Worm (Caenorhabditis elegans) whole organism, young adult: ENCODE measurements around the gene fip-2.
A peak's percentile ranks its signal among the peaks of the same experiment; 100 is the strongest.

Source experiments
- B0035.1 ChIP-seq: sonication (generic microtip); optimal IDR thresholded peaks from 2 replicates; lab custom pipeline; 2016; ENCODE audit warnings: missing genetic modification characterization, mild to moderate bottlenecking, missing compliant biosample characterization, missing genotype, missing genetic modification reagents
- C06A6.2 ChIP-seq: fragments of 200-800 bp; sonication (Bioruptor generic); conservative IDR thresholded peaks from 2 replicates; pipeline ENCODE4 v1.3.6; 2022; ENCODE audit warnings: missing genetic modification characterization, missing compliant biosample characterization
- D2030.7 ChIP-seq: fragments of 200-800 bp; sonication (Bioruptor generic); IDR thresholded peaks from 2 replicates; pipeline ENCODE4 v1.3.6; 2022; ENCODE audit warnings: missing genetic modification reagents, missing genetic modification characterization, missing compliant biosample characterization
- F23B12.7 ChIP-seq: sonication (generic microtip); optimal IDR thresholded peaks from 2 replicates; lab custom pipeline; 2017; ENCODE audit warnings: missing genetic modification characterization, mild to moderate bottlenecking, missing compliant biosample characterization, antibody characterized with exemption, moderate library complexity; ENCODE audit not compliant: insufficient read depth
- F37B4.10 ChIP-seq: fragments of 200-800 bp; sonication (Bioruptor generic); IDR thresholded peaks from 2 replicates; pipeline ENCODE4 v1.3.6; 2022; ENCODE audit warnings: missing genetic modification characterization, missing compliant biosample characterization
- F52B5.7 ChIP-seq: sonication (generic microtip); optimal IDR thresholded peaks from 2 replicates; lab custom pipeline; 2016; ENCODE audit warnings: mild to moderate bottlenecking, missing genetic modification characterization, missing compliant biosample characterization
- F55B11.4 ChIP-seq: sonication (generic microtip); optimal IDR thresholded peaks from 2 replicates; lab custom pipeline; 2016; ENCODE audit warnings: missing compliant biosample characterization, missing genetic modification characterization, borderline replicate concordance; ENCODE audit not compliant: insufficient read depth
- F57A8.1 ChIP-seq: fragments of 200-800 bp; sonication (Bioruptor generic); optimal IDR thresholded peaks from 2 replicates; lab custom pipeline; 2018; ENCODE audit warnings: mild to moderate bottlenecking, missing genetic modification characterization, moderate library complexity, missing compliant biosample characterization
- Y53G8AR.9 ChIP-seq: fragments of 200-800 bp; sonication (Bioruptor generic); conservative IDR thresholded peaks from 2 replicates; pipeline ENCODE4 v1.3.6; 2022; ENCODE audit warnings: missing genetic modification reagents, missing genetic modification characterization, missing compliant biosample characterization
- Y67H2A.10 ChIP-seq: fragments of 200-800 bp; sonication (Bioruptor generic); conservative IDR thresholded peaks from 2 replicates; pipeline ENCODE4 v1.3.6; 2022; ENCODE audit warnings: missing genetic modification reagents, missing genetic modification characterization, missing compliant biosample characterization
- ZK185.1 ChIP-seq: sonication (generic microtip); optimal IDR thresholded peaks from 2 replicates; lab custom pipeline; 2016; ENCODE audit warnings: mild to moderate bottlenecking, missing genetic modification characterization, missing compliant biosample characterization; ENCODE audit not compliant: poor library complexity, severe bottlenecking
- atf-7 ChIP-seq: sonication (generic microtip); optimal IDR thresholded peaks from 2 replicates; lab custom pipeline; 2017; ENCODE audit warnings: mild to moderate bottlenecking, missing genetic modification characterization, missing compliant biosample characterization
- attf-5 ChIP-seq: fragments of 200-800 bp; sonication (Bioruptor generic); optimal IDR thresholded peaks from 2 replicates; lab custom pipeline; 2018; ENCODE audit warnings: mild to moderate bottlenecking, missing genetic modification characterization, missing compliant biosample characterization
- attf-6 ChIP-seq: fragments of 200-800 bp; sonication (Bioruptor generic); IDR thresholded peaks from 2 replicates; pipeline ENCODE4 v1.3.6; 2022; ENCODE audit warnings: missing genetic modification reagents, missing genetic modification characterization, missing compliant biosample characterization
- bed-1 ChIP-seq: fragments of 200-800 bp; sonication (Bioruptor generic); IDR thresholded peaks from 2 replicates; pipeline ENCODE4 v1.3.6; 2022; ENCODE audit warnings: missing genetic modification reagents, missing genetic modification characterization, missing compliant biosample characterization
- cebp-1 ChIP-seq, 2 experiments: fragments of 200-800 bp in 1 of 2; sonication (Bioruptor generic) in 1 of 2; sonication (generic microtip) in 1 of 2; IDR thresholded peaks in 1 of 2; optimal IDR thresholded peaks in 1 of 2; 2 replicates each; pipeline versions ENCODE4 v1.3.6 to Lab custom; 2017 to 2022; ENCODE audit warnings: missing compliant biosample characterization in 2 of 2, missing genetic modification characterization in 2 of 2, mild to moderate bottlenecking in 1 of 2, missing genetic modification reagents in 1 of 2, moderate library complexity in 1 of 2
- cebp-2 ChIP-seq: fragments of 200-800 bp; sonication (Bioruptor generic); IDR thresholded peaks from 2 replicates; pipeline ENCODE4 v1.3.6; 2022; ENCODE audit warnings: missing genetic modification characterization, missing compliant biosample characterization
- ceh-27 ChIP-seq: fragments of 200-800 bp; sonication (Bioruptor generic); optimal IDR thresholded peaks from 2 replicates; lab custom pipeline; 2018; ENCODE audit warnings: mild to moderate bottlenecking, missing genetic modification characterization, moderate library complexity, missing compliant biosample characterization
- ceh-58 ChIP-seq: fragments of 200-800 bp; sonication (Bioruptor generic); IDR thresholded peaks from 2 replicates; pipeline ENCODE4 v1.3.6; 2022; ENCODE audit warnings: missing genetic modification characterization, missing compliant biosample characterization
- chd-7 ChIP-seq: sonication (generic microtip); optimal IDR thresholded peaks from 2 replicates; lab custom pipeline; 2016; ENCODE audit warnings: mild to moderate bottlenecking, missing genetic modification characterization, moderate library complexity, missing compliant biosample characterization
- egl-44 ChIP-seq: fragments of 200-800 bp; sonication (Bioruptor generic); IDR thresholded peaks from 2 replicates; pipeline ENCODE4 v1.3.6; 2022; ENCODE audit warnings: missing genetic modification reagents, missing genetic modification characterization, missing compliant biosample characterization
- him-1 ChIP-seq: sonication (generic microtip); optimal IDR thresholded peaks from 2 replicates; lab custom pipeline; 2016; ENCODE audit warnings: missing genotype, missing genetic modification reagents, missing genetic modification characterization, missing compliant biosample characterization
- hlh-12 ChIP-seq: sonication (generic microtip); optimal IDR thresholded peaks from 2 replicates; lab custom pipeline; 2016; ENCODE audit warnings: missing genetic modification characterization, missing compliant biosample characterization
- hrde-1 ChIP-seq: sonication (generic microtip); optimal IDR thresholded peaks from 2 replicates; lab custom pipeline; 2016; ENCODE audit warnings: missing genetic modification characterization, mild to moderate bottlenecking, missing compliant biosample characterization, moderate library complexity, missing genotype, missing genetic modification reagents, borderline replicate concordance
- lin-26 ChIP-seq: fragments of 200-800 bp; sonication (Bioruptor generic); IDR thresholded peaks from 2 replicates; pipeline ENCODE4 v1.3.6; 2022; ENCODE audit warnings: missing genetic modification reagents, missing genetic modification characterization, missing compliant biosample characterization
- madf-10 ChIP-seq: sonication (generic microtip); optimal IDR thresholded peaks from 2 replicates; lab custom pipeline; 2016; ENCODE audit warnings: mild to moderate bottlenecking, missing genetic modification characterization, missing compliant biosample characterization
- mcd-1 ChIP-seq: fragments of 200-800 bp; sonication (Bioruptor generic); IDR thresholded peaks from 2 replicates; pipeline ENCODE4 v1.3.6; 2022; ENCODE audit warnings: missing genetic modification reagents, missing genetic modification characterization, missing compliant biosample characterization
- mes-4 ChIP-seq: sonication (generic microtip); optimal IDR thresholded peaks from 2 replicates; lab custom pipeline; 2016; ENCODE audit warnings: missing genotype, missing genetic modification characterization, missing compliant biosample characterization
- mxl-1 ChIP-seq: sonication (generic microtip); optimal IDR thresholded peaks from 2 replicates; lab custom pipeline; 2016; ENCODE audit warnings: missing genetic modification characterization, missing compliant biosample characterization
- nfya-1 ChIP-seq: sonication (generic microtip); optimal IDR thresholded peaks from 2 replicates; lab custom pipeline; 2017; ENCODE audit warnings: antibody characterized with exemption, missing compliant biosample characterization, missing genetic modification characterization, borderline replicate concordance; ENCODE audit not compliant: insufficient read depth
- nfyb-1 ChIP-seq: fragments of 200-800 bp; sonication (Bioruptor generic); IDR thresholded peaks from 2 replicates; pipeline ENCODE4 v1.3.6; 2022; ENCODE audit warnings: missing genetic modification reagents, missing genetic modification characterization, missing compliant biosample characterization
- nhr-27 ChIP-seq: fragments of 200-800 bp; sonication (Bioruptor generic); optimal IDR thresholded peaks from 2 replicates; lab custom pipeline; 2018; ENCODE audit warnings: mild to moderate bottlenecking, missing genetic modification characterization, moderate library complexity, missing compliant biosample characterization
- nhr-80 ChIP-seq: sonication (generic microtip); optimal IDR thresholded peaks from 2 replicates; lab custom pipeline; 2016; ENCODE audit warnings: missing genetic modification characterization, missing compliant biosample characterization
- nhr-90 ChIP-seq: sonication (generic microtip); optimal IDR thresholded peaks from 2 replicates; lab custom pipeline; 2016; ENCODE audit warnings: missing genotype, mild to moderate bottlenecking, missing genetic modification characterization, missing compliant biosample characterization
- repo-1 ChIP-seq: sonication (generic microtip); optimal IDR thresholded peaks from 2 replicates; lab custom pipeline; 2017; ENCODE audit warnings: mild to moderate bottlenecking, missing genetic modification characterization, missing compliant biosample characterization
- snpc-1.3 ChIP-seq: sonication (generic microtip); optimal IDR thresholded peaks from 2 replicates; lab custom pipeline; 2017; ENCODE audit warnings: missing genetic modification characterization, mild to moderate bottlenecking, missing compliant biosample characterization, antibody characterized with exemption, moderate library complexity, missing genotype, missing genetic modification reagents; ENCODE audit not compliant: insufficient read depth
- snpc-3.4 ChIP-seq: sonication (generic microtip); optimal IDR thresholded peaks from 2 replicates; lab custom pipeline; 2017; ENCODE audit warnings: missing genetic modification characterization, mild to moderate bottlenecking, missing compliant biosample characterization, antibody characterized with exemption, moderate library complexity, missing genotype, missing genetic modification reagents
- tbp1 ChIP-seq: fragments of 200-800 bp; sonication (Bioruptor generic); optimal IDR thresholded peaks from 2 replicates; lab custom pipeline; 2018; ENCODE audit warnings: mild to moderate bottlenecking, missing genetic modification characterization, missing compliant biosample characterization
- tbx-9 ChIP-seq: sonication (generic microtip); optimal IDR thresholded peaks from 2 replicates; lab custom pipeline; 2016; ENCODE audit warnings: borderline replicate concordance, missing genetic modification characterization, inconsistent platforms, missing compliant biosample characterization
- tlf-1 ChIP-seq: fragments of 200-800 bp; sonication (Bioruptor generic); optimal IDR thresholded peaks from 2 replicates; lab custom pipeline; 2018; ENCODE audit warnings: mild to moderate bottlenecking, missing genetic modification characterization, missing compliant biosample characterization
- unc-130 ChIP-seq: sonication (generic microtip); optimal IDR thresholded peaks from 2 replicates; lab custom pipeline; 2016; ENCODE audit warnings: missing genetic modification reagents, missing genetic modification characterization, missing compliant biosample characterization
- unc-62 ChIP-seq: fragments of 150-350 bp; optimal IDR thresholded peaks from 2 replicates; lab custom pipeline; 2014; ENCODE audit warnings: missing biosample characterization, missing genetic modification reagents, missing genetic modification characterization
- zfh-2 ChIP-seq: fragments of 200-800 bp; sonication (Bioruptor generic); conservative IDR thresholded peaks from 2 replicates; pipeline ENCODE4 v1.3.6; 2022; ENCODE audit warnings: missing genetic modification reagents, missing genetic modification characterization, missing compliant biosample characterization
- ztf-25 ChIP-seq: fragments of 200-800 bp; sonication (Bioruptor generic); IDR thresholded peaks from 2 replicates; pipeline ENCODE4 v1.3.6; 2022; ENCODE audit warnings: missing genetic modification reagents, missing genetic modification characterization, missing compliant biosample characterization
- ztf-26 ChIP-seq: sonication (generic microtip); optimal IDR thresholded peaks from 2 replicates; lab custom pipeline; 2017; ENCODE audit warnings: missing genetic modification characterization, missing compliant biosample characterization

Gene fip-2

DNA sequence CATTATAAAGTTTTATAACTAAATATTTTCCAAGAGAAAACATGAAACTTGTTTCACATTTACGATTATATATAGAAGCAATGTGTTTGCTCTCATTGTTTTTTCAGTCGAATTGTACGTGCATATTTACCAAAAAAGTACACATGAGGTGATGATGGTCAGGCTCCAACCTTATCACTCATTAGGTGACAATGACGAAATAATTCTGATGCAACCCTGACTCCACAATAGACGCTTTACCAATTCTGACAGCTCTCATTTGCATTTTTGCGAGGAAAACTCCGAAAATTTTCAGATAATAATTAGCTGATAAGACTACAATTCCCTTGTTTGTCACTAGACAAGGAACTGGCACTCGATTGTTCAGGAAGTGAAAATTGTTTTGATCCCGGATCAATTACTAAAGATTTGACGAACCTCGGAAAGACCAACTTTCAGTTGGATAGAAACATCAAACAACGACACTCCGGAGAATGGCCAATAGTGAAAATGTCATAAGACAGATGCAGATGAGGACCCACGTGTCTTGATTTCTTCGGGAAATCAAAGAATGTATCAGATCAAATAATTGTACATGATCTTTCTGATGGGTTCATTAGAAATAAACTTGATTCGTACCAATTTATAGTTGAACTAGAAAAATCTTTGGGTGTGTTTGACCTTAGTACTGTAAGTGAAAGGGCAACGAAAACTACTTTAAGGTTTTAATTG lies 11.2 kb downstream of the fip-2 start (continued):
- TF ChIP-seq B0035.1 (no peak), chd-7 (tag; lab: Kevin White, UChicago) (no peak), unc-62 (GFP tag; lab: Kevin White, UChicago) (peak; percentile 19), D2030.7 (GFP tag; lab: Robert Waterston, UW) (no peak), F37B4.10 (GFP tag; lab: Robert Waterston, UW) (no peak), nhr-90 (tag; lab: Kevin White, UChicago) (peak; percentile 61), nhr-80 (peak; percentile 88), repo-1 (no peak), atf-7 (tag; lab: Kevin White, UChicago) (peak; percentile 50), snpc-1.3 (tag; lab: Kevin White, UChicago) (no peak), Y67H2A.10 (GFP tag; lab: Robert Waterston, UW) (no peak), ztf-25 (no peak)

DNA sequence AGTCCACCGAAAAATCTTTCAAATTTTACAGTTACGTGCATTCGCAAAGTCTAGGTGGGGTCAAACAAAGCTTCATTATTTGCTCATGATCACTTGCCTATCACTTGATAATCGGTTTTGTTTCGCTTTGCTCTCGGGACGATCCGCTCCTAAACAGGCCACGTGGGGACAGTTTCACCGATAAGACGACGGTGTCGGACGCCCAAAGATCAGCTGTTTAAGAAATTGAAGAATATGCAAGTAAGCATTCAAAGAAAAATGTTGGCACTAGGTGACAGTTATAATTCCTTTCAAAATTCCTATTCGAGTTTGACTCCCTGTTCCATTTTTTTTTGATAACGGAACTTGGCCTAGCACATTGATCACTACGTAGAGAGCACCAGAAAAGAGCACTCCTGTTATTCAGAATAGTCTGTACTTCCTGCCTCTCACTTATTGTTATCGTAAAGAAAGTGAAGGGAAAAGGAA lies 12.2 kb downstream of the fip-2 start:
- TF ChIP-seq nfya-1 (no peak), mcd-1 (0 out of 2 replicates have a peak, but pooled peaks have one; percentile 6), ZK185.1 (tag; lab: Kevin White, UChicago) (peak; percentile 19), mxl-1 (tag; lab: Kevin White, UChicago) (no peak), nhr-27 (no peak), C06A6.2 (GFP tag; lab: Robert Waterston, UW) (no peak), him-1 (tag; lab: Kevin White, UChicago) (no peak), tbx-9 (tag; lab: Kevin White, UChicago) (no peak), cebp-1 (GFP tag; IDR thresholded peaks at IDR 0.05; lab: Robert Waterston, UW) (peak; percentile 22; the same call in 1 of the 2 replicates), cebp-1 (tag; optimal IDR thresholded peaks at IDR 0.05; lab: Kevin White, UChicago) (peak; percentile 68), bed-1 (GFP tag; lab: Robert Waterston, UW) (no peak), attf-5 (peak; percentile 4), unc-130 (GFP tag; lab: Kevin White, UChicago) (no peak), ceh-58 (no peak), Y53G8AR.9 (no peak; the same call in 1 of the 2 replicates), nfyb-1 (peak; percentile 60), tbp1 (GFP tag; lab: Kevin White, UChicago) (peak; percentile 31), lin-26 (GFP tag; lab: Robert Waterston, UW) (no peak), nhr-90 (tag; lab: Kevin White, UChicago) (peak; percentile 54), snpc-3.4 (tag; lab: Kevin White, UChicago) (no peak), zfh-2 (GFP tag; lab: Robert Waterston, UW) (no peak), nhr-80 (peak; percentile 99), tlf-1 (GFP tag; lab: Kevin White, UChicago) (peak; percentile 57), B0035.1 (no peak), F57A8.1 (GFP tag; lab: Kevin White, UChicago) (no peak), hrde-1 (tag; lab: Kevin White, UChicago) (no peak), F23B12.7 (tag; lab: Kevin White, UChicago) (no peak), hlh-12 (tag; lab: Kevin White, UChicago) (no peak), ceh-27 (GFP tag; lab: Kevin White, UChicago) (no peak), F52B5.7 (tag; lab: Kevin White, UChicago) (no peak), madf-10 (no peak), cebp-2 (no peak), ztf-26 (tag; lab: Kevin White, UChicago) (no peak), mes-4 (tag; lab: Kevin White, UChicago) (no peak), F55B11.4 (tag; lab: Kevin White, UChicago) (no peak), attf-6 (no peak), egl-44 (GFP tag; lab: Robert Waterston, UW) (peak; percentile 79)
